Worm (Caenorhabditis elegans) whole organism, mixed stage, embryonic: ENCODE measurements around the gene nhr-271.

Experiments
- M03D4.4 ChIP-seq: sonication (generic microtip); optimal IDR thresholded peaks from 2 replicates; lab custom pipeline; 2017; ENCODE audit warnings: mild to moderate bottlenecking, missing genetic modification characterization, missing compliant biosample characterization
- blmp-1 ChIP-seq: fragments of 150-350 bp; optimal IDR thresholded peaks from 2 replicates; lab custom pipeline; 2014; ENCODE audit warnings: missing biosample characterization, missing genetic modification characterization
- ceh-43 ChIP-seq: fragments of 200-800 bp; sonication (Bioruptor generic); optimal IDR thresholded peaks from 2 replicates; lab custom pipeline; 2018; ENCODE audit warnings: mild to moderate bottlenecking, missing genetic modification characterization, moderate library complexity, missing compliant biosample characterization
- cnd-1 ChIP-seq: fragments of 200-800 bp; sonication (Bioruptor generic); optimal IDR thresholded peaks from 2 replicates; lab custom pipeline; 2018; ENCODE audit warnings: mild to moderate bottlenecking, missing genetic modification characterization, missing compliant biosample characterization
- lin-13 ChIP-seq: fragments of 150-350 bp; optimal IDR thresholded peaks from 2 replicates; lab custom pipeline; 2014; ENCODE audit warnings: missing biosample characterization, missing genetic modification characterization
- nhr-2 ChIP-seq: fragments of 150-350 bp; optimal IDR thresholded peaks from 2 replicates; lab custom pipeline; 2014; ENCODE audit warnings: missing biosample characterization, missing genetic modification characterization
- pha-4 ChIP-seq: fragments of 150-350 bp; optimal IDR thresholded peaks from 2 replicates; lab custom pipeline; 2018; ENCODE audit warnings: missing biosample characterization, missing genetic modification reagents, missing genetic modification characterization
- unc-120 ChIP-seq: sonication (generic microtip); optimal IDR thresholded peaks from 2 replicates; lab custom pipeline; 2017; ENCODE audit warnings: missing genetic modification characterization, missing compliant biosample characterization; ENCODE audit not compliant: poor library complexity, severe bottlenecking
- unc-39 ChIP-seq: fragments of 150-350 bp; optimal IDR thresholded peaks from 2 replicates; lab custom pipeline; 2014; ENCODE audit warnings: missing biosample characterization, missing genetic modification characterization
- unc-62 ChIP-seq: fragments of 150-350 bp; optimal IDR thresholded peaks from 2 replicates; lab custom pipeline; 2014; ENCODE audit warnings: missing biosample characterization, missing genetic modification reagents, missing genetic modification characterization

The nhr-271 gene

ce11 chrV:16534000-16534399 is 46.3 kb downstream of the nhr-271 start, which contains the start of gene cpr-2:
Gene cpr-2 (minus strand): TSS chrV:16534100.
- TF ChIP-seq unc-62, result no peak
- TF ChIP-seq blmp-1 (tag; lab: Kevin White, UChicago), result no peak
- no peak for TF ChIP-seq lin-13 (tag; lab: Kevin White, UChicago)
- TF ChIP-seq unc-120 (tag; lab: Kevin White, UChicago), result no peak
- TF ChIP-seq ceh-43 (GFP tag; lab: Kevin White, UChicago), result no peak
- TF ChIP-seq nhr-2 (tag; lab: Kevin White, UChicago), result no peak
- no peak for TF ChIP-seq unc-39 (tag; lab: Kevin White, UChicago)
- TF ChIP-seq M03D4.4 (tag; lab: Kevin White, UChicago), result no peak
- no peak for TF ChIP-seq cnd-1 (tag; lab: Kevin White, UChicago)
- no peak for TF ChIP-seq pha-4 (tag; lab: Kevin White, UChicago)
